Worm (Caenorhabditis elegans): Measurements from ENCODE around the gene W09D10.5.

The W09D10.5 gene

ce11 chrIII:10742382-10742860 lies 31.1 kb upstream of the W09D10.5 start, which contains the start of the genes tbb-1 and rib-2 (continued):
- TF ChIP-seq D2030.7 (GFP tag; IDR thresholded peaks at IDR 0.05) (peak; percentile 99), ceh-91 (GFP tag; IDR thresholded peaks at IDR 0.05) (peak; percentile 100), F33H1.4 (GFP tag; IDR thresholded peaks at IDR 0.05) (peak; percentile 91), B0261.1 (tag; optimal IDR thresholded peaks at IDR 0.05) (no peak), mcd-1 (GFP tag; IDR thresholded peaks at IDR 0.05) (peak; percentile 98), hmg-1.2 (GFP tag; IDR thresholded peaks at IDR 0.05) (peak; percentile 86), C17E4.6 (GFP tag; IDR thresholded peaks at IDR 0.05) (peak; percentile 95), ccch-3 (GFP tag; optimal IDR thresholded peaks at IDR 0.05) (no peak), fkh-3 (tag; optimal IDR thresholded peaks at IDR 0.05) (no peak), mes-4 (tag; optimal IDR thresholded peaks at IDR 0.05) (no peak), sea-2 (GFP tag; IDR thresholded peaks at IDR 0.05) (no peak), egl-44 (GFP tag; IDR thresholded peaks at IDR 0.05) (peak; percentile 83), hmg-20 (GFP tag; IDR thresholded peaks at IDR 0.05) (peak; percentile 57; the same call in 1 of the 2 replicates), nhr-120 (GFP tag; IDR thresholded peaks at IDR 0.05) (no peak), Y79H2A.3 (GFP tag; conservative IDR thresholded peaks at IDR 0.05) (peak; percentile 97), madf-3 (GFP tag; IDR thresholded peaks at IDR 0.05) (peak; percentile 97), mxl-1 (tag; optimal IDR thresholded peaks at IDR 0.05) (no peak), lin-40 (tag; optimal IDR thresholded peaks at IDR 0.05) (peak; percentile 68), nfya-2 (GFP tag; IDR thresholded peaks at IDR 0.05) (peak; percentile 56; the same call in 1 of the 2 replicates), madf-10 (tag; optimal IDR thresholded peaks at IDR 0.05) (peak; percentile 78), F57A8.1 (GFP tag; optimal IDR thresholded peaks at IDR 0.05) (no peak), snpc-1.3 (tag; optimal IDR thresholded peaks at IDR 0.05; ENCODE audit: insufficient read depth) (peak; percentile 68), lin-54 (GFP tag; optimal IDR thresholded peaks at IDR 0.05) (peak; percentile 99), B0019.2 (GFP tag; conservative IDR thresholded peaks at IDR 0.05) (peak; percentile 97), madf-8 (GFP tag; conservative IDR thresholded peaks at IDR 0.05) (peak; percentile 99), lsy-27 (tag; optimal IDR thresholded peaks at IDR 0.05; ENCODE audit: borderline replicate concordance, insufficient read depth) (no peak), Y53G8AR.9 (GFP tag; conservative IDR thresholded peaks at IDR 0.05) (peak; percentile 98), ceh-100 (GFP tag; IDR thresholded peaks at IDR 0.05) (peak; percentile 87), dpff-1 (tag; optimal IDR thresholded peaks at IDR 0.05) (no peak), gei-17 (GFP tag; optimal IDR thresholded peaks at IDR 0.05) (no peak), K11D2.4 (GFP tag; IDR thresholded peaks at IDR 0.05) (peak; percentile 72), T07F8.4 (tag; optimal IDR thresholded peaks at IDR 0.05) (no peak), nhr-90 (tag; optimal IDR thresholded peaks at IDR 0.05) (peak; percentile 82), mel-28 (tag; optimal IDR thresholded peaks at IDR 0.05; ENCODE audit: borderline replicate concordance) (no peak), ztf-3 (GFP tag; optimal IDR thresholded peaks at IDR 0.05) (no peak), tbp1 (GFP tag; optimal IDR thresholded peaks at IDR 0.05) (peak; percentile 76), nhr-27 (tag; optimal IDR thresholded peaks at IDR 0.05) (no peak), B0035.1 (tag; optimal IDR thresholded peaks at IDR 0.05) (peak; percentile 17), nhr-179 (tag; optimal IDR thresholded peaks at IDR 0.05) (no peak), F39B2.1 (GFP tag; IDR thresholded peaks at IDR 0.05) (no peak), sdz-38 (tag; optimal IDR thresholded peaks at IDR 0.05) (no peak), repo-1 (tag; optimal IDR thresholded peaks at IDR 0.05) (no peak), ztf-18 (tag; optimal IDR thresholded peaks at IDR 0.05) (peak; percentile 86), K12H6.12 (tag; optimal IDR thresholded peaks at IDR 0.05) (peak; percentile 38), zfh-2 (GFP tag; conservative IDR thresholded peaks at IDR 0.05) (peak; percentile 44; the same call in 1 of the 2 replicates), hrde-1 (tag; optimal IDR thresholded peaks at IDR 0.05; ENCODE audit: borderline replicate concordance) (peak; percentile 87), ceh-79 (tag; optimal IDR thresholded peaks at IDR 0.05) (no peak), let-526 (GFP tag; IDR thresholded peaks at IDR 0.05) (peak; percentile 89), hlh-12 (tag; optimal IDR thresholded peaks at IDR 0.05) (no peak)

All from whole organism, young adult.